Worm (Caenorhabditis elegans) whole organism, mixed stage, embryonic: ENCODE results near the gene F53A9.1.

Source experiments
- ces-1 ChIP-seq: fragments of 150-350 bp; optimal IDR thresholded peaks from 2 replicates; lab custom pipeline; 2014; ENCODE audit warnings: missing biosample characterization, missing genetic modification reagents, missing genetic modification characterization
- mep-1 ChIP-seq: fragments of 150-350 bp; optimal IDR thresholded peaks from 2 replicates; lab custom pipeline; 2017; ENCODE audit warnings: missing biosample characterization, missing genetic modification reagents, missing genetic modification characterization, inconsistent platforms
- mls-2 ChIP-seq: sonication (generic microtip); optimal IDR thresholded peaks from 2 replicates; lab custom pipeline; 2016; ENCODE audit warnings: mild to moderate bottlenecking, missing genetic modification characterization, moderate library complexity, missing compliant biosample characterization
- nhr-28 ChIP-seq: fragments of 150-350 bp; optimal IDR thresholded peaks from 2 replicates; lab custom pipeline; 2014; ENCODE audit warnings: missing biosample characterization, missing genetic modification characterization
- unc-62 ChIP-seq: fragments of 150-350 bp; optimal IDR thresholded peaks from 2 replicates; lab custom pipeline; 2014; ENCODE audit warnings: missing biosample characterization, missing genetic modification reagents, missing genetic modification characterization
- ztf-11 ChIP-seq: fragments of 150-350 bp; optimal IDR thresholded peaks from 2 replicates; lab custom pipeline; 2014; ENCODE audit warnings: missing biosample characterization, missing genetic modification characterization

- TF ChIP-seq mls-2 (no peak), unc-62 (no peak), mep-1 (tag; lab: Kevin White, UChicago) (no peak), nhr-28 (no peak), ztf-11 (tag; lab: Kevin White, UChicago) (no peak), ces-1 (GFP tag; lab: Kevin White, UChicago) (no peak)
Observed at ce11 chrX:8742896-8743295, 31.5 kb downstream of the F53A9.1 start, which contains the start of gene M02D8.7.
